Fruit fly (Drosophila melanogaster): ENCODE results near the gene scpr-A.

DNA sequence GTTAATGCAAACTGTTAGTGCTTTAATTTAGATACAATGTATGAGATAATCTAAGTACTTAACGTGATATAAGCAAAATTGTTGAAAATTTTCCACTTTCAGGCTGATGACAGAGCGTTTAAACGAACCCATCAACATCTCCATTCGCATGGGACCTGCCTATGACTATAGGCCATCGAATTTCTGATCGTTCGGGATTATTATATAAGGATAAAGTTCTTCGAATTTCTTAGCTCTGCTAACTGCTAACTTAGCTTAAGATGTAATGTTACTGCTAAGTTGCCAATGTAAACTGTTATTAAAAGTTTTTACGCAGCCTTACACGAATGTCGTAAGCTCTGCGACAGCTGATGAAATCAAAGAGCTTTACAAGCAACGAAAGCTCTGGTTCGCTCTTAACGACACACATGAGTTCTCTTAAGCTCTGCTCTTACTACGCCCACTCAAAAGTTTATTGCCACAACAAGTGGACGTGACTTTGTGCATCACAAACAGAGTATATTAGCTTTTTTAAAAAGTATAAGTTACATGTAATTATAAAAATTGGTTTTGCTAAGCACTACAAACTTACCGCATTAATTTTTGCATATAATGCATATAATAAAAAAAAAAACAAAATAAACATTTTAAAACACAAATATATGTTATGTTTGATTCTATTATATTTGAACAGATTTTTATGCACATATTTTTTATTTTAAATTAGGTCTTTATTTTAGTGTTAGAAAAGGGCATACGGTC, 44.2 kb upstream of the scpr-A start:
- TF ChIP-seq fd85E (GFP tag; optimal IDR thresholded peaks at IDR 0.05) (peak; percentile 79), lz (GFP tag; optimal IDR thresholded peaks at IDR 0.05) (peak; percentile 97), CG10669 (GFP tag; optimal IDR thresholded peaks at IDR 0.05) (peak; percentile 96), acj6 (GFP tag; optimal IDR thresholded peaks at IDR 0.05) (peak; percentile 97), net (GFP tag; optimal IDR thresholded peaks at IDR 0.05) (peak; percentile 96), CG6792 (GFP tag; optimal IDR thresholded peaks at IDR 0.05) (peak; percentile 96)

All from whole organism, prepupa.